Worm (Caenorhabditis elegans): ENCODE data around the gene fbxb-85.

- no peak for TF ChIP-seq ama-1 (optimal IDR thresholded peaks at IDR 0.05)
- no peak for TF ChIP-seq sem-4 (tag; optimal IDR thresholded peaks at IDR 0.05)
- TF ChIP-seq mbf-1 (tag; optimal IDR thresholded peaks at IDR 0.05) = no peak
- no peak for TF ChIP-seq mdl-1 (tag; optimal IDR thresholded peaks at IDR 0.05)
- TF ChIP-seq lin-39 (tag; optimal IDR thresholded peaks at IDR 0.05) = no peak
- no peak for TF ChIP-seq nhr-237 (tag; optimal IDR thresholded peaks at IDR 0.05)
- no peak for TF ChIP-seq crh-2 (tag; optimal IDR thresholded peaks at IDR 0.05)
- TF ChIP-seq elt-3 (tag; optimal IDR thresholded peaks at IDR 0.05) = no peak
- no peak for TF ChIP-seq nhr-77 (tag; optimal IDR thresholded peaks at IDR 0.05)
- TF ChIP-seq ztf-11 (tag; optimal IDR thresholded peaks at IDR 0.05) = no peak
- TF ChIP-seq unc-39 (tag; optimal IDR thresholded peaks at IDR 0.05) = no peak
- TF ChIP-seq R02D3.7 (tag; optimal IDR thresholded peaks at IDR 0.05) = no peak
These were observed 12.6 kb upstream of the fbxb-85 start for ce11 chrIII:10861375-10861774.
